Worm (Caenorhabditis elegans) whole organism, L4/young adult: ENCODE results near the gene C03H5.4.

Source experiments
- dao-5 ChIP-seq: sonication (generic microtip); optimal IDR thresholded peaks from 2 replicates; lab custom pipeline; 2016; ENCODE audit warnings: missing genotype, missing genetic modification characterization, moderate library complexity, missing compliant biosample characterization
- him-1 ChIP-seq: sonication (generic microtip); optimal IDR thresholded peaks from 2 replicates; lab custom pipeline; 2016; ENCODE audit warnings: missing genotype, missing genetic modification reagents, missing genetic modification characterization, missing compliant biosample characterization

DNA sequence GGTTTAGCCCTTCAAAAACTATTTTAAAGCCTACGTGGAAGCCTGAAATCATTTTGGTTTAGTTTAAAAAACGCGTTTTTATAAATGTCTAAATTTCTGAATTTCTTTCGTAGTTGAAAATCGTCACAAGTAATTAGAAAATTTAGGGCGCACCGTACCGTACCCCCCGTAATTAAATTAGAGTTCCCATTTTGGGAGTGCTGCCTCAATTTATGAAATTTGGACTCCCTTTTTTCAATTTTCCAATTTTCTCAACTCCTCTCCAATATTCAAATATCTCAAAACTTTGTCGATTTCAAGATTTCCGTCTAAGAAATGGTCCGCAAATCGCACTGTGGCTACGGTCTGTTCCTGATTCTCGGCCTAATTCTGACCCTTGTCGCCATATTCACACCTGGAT is 34.8 kb upstream of the C03H5.4 start, which contains the start of gene clc-31:
- TF ChIP-seq him-1, result no peak
- TF ChIP-seq dao-5 (tag; lab: Kevin White, UChicago), result no peak
